Worm (Caenorhabditis elegans) whole organism, dauer: ENCODE data around the gene mif-1.

Experiments
- unc-62 ChIP-seq: sonication (generic microtip); optimal IDR thresholded peaks from 2 replicates; lab custom pipeline; 2017; ENCODE audit warnings: missing biosample characterization, missing genetic modification reagents, missing genetic modification characterization

Gene mif-1

ce11 chrIII:11829585-11830195 is 18.3 kb upstream of the mif-1 start:
- TF ChIP-seq unc-62, result no peak

DNA sequence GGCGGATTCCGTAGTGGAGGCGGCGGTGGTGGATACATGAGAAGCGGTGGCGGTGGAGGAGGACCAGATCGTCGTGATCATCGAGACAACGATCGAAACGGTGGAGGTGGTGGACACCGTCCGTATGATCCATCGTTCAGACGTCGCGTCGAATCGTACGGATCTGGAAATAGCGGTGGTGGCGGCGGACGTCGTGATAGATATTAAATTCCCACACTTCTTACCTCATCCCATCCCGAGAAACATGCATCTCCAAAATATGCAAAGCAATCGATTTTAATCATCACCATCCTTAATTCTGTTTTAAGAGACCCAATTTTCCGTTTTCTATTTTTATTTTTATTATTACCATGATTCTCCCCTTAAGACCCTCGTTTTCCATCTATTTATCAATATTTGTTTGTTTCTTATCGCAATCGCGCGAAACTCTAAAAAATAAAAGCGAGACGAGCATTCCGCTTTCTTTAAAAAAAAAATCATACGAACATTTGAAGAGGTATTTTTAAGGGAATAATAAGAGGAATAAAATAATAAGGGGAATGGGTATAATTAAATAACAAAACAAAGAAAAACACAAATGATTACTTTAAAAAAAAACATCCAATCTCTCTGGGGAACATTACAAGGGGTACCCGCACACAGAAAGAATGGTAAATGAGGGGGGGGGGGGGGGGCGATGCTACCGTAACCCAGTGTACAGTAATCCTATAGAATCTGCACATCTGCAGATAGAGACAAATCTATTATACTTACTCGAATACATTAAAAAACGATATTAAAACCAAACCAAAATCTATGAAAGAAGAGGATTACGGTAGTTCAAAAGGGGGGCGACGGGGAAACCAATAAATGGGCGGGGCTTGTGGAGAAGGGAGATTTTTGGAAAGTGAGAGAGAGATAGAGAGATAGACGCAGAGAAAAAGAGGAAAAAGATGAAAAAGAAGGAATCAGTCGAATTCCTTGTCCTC is 17.1 kb upstream of the mif-1 start:
- TF ChIP-seq unc-62, result no peak

DNA sequence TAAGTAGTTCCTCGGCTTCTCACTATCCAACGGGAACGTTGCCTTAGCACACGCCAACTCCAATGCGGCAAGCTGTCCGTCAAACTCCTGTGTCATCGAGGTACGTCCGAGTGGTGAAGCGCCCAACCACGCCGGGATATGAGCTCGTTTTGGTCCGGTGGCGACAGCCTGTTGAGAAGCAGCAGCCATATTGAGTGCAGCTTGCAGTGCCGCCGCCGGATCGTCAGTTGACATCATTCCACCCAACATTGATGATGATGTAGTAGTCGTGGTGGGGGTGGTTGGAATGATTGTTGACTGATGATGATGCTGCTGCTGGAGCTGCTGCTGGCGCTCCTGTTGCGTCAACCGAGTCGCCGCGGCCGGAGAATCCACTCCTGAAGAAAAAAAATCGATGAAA is 14.5 kb upstream of the mif-1 start:
- TF ChIP-seq unc-62, result no peak

- no peak for TF ChIP-seq unc-62
Observed at ce11 chrIII:11834168-11834567, 13.8 kb upstream of the mif-1 start.

ce11 chrIII:11834783-11835182 is 13.2 kb upstream of the mif-1 start:
- TF ChIP-seq unc-62, result no peak

- no peak for TF ChIP-seq unc-62
Observed at ce11 chrIII:11836054-11836453, 11.9 kb upstream of the mif-1 start.

- no peak for TF ChIP-seq unc-62
Observed at ce11 chrIII:11836734-11837133, 11.2 kb upstream of the mif-1 start.

DNA sequence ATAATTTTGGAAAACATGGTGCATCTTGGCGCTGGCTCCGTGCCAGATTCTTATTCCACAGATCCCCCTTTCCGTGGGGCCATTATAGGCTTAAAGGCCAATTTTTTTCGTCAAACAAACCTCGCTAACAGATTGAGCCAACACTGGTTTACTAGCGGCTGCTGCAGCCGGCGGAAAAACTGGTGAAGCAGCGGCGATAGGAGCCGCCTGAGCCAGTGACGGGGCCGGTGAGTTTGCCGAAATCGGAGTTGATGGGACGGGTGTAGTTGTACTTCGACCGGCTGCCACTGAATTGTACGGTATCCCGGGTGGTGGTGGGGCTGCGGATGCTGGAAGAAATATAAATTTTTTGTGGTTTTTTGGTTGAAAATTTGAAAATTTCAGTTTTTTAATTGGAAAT is 6.2 kb upstream of the mif-1 start:
- TF ChIP-seq unc-62, result no peak

DNA sequence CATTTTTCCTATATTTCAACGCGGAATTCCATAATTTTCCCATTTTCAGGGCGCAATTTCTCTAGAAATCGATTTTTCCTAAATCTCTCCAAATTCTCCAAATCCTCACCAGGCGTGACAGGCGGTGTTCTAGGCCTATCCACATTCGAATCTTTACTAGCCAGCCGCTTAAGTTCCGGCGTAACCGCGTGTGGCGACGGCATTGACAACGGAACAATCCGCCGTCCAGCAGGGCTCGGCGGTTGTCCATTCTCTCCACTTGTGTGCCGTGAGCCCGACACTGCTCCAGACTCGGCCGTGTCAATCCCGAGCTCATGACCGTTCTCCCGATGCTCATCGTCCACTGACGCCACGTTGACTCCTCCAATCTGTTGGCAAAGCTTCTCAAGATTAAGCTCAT is 4.9 kb upstream of the mif-1 start:
- TF ChIP-seq unc-62, result no peak

DNA sequence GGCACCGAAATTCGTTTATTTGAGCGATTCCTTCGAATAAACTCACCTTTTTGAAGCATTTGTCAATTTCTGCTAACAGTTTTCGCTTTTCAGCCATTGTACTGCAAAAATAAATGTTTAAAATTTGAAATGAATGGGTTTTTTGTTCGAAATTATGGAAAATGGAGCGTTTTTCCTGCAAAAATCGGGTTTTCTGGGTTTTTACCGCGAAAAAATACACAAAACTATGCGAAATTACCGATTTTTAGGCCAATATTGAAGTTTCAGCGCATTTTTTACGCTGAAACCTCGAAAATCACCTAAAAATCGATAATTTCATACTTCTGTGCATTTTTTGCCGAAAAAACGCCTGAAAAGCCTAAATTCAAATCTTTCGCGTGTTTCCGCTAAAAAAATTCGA is 1.6 kb upstream of the mif-1 start, which contains the start of gene ntl-3:
ntl-3 (minus strand) TSS at position 101 of the 400 bp plus-strand sequence.
- TF ChIP-seq unc-62, result no peak

- TF ChIP-seq unc-62, result no peak
Observed at ce11 chrIII:11847014-11847413, 938 bp upstream of the mif-1 start.

- no peak for TF ChIP-seq unc-62
Observed at ce11 chrIII:11848317-11848716, 365 bp downstream of the mif-1 start.

- TF ChIP-seq unc-62, result no peak
Observed at ce11 chrIII:11849590-11849989, 1.6 kb downstream of the mif-1 start.

DNA sequence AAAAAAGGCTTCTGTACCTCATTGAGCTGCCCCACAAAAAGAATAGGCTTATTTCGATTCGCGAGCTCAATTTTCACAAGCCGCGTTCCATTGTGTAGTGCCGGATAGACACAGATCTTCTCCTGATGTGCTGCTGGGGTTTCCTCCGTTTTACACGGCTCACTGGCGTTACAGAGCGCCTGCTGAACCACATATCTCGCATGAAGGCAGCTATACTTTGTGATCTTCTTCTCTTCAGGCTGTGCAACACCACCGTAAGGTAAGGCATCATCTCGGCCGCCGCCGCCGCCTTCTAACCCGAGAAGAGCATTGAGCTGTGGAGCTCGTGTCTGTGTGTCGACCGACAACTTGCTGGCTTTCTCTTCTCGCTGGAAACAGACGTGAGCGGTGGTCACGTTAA is 5.6 kb downstream of the mif-1 start:
- TF ChIP-seq unc-62, result no peak

DNA sequence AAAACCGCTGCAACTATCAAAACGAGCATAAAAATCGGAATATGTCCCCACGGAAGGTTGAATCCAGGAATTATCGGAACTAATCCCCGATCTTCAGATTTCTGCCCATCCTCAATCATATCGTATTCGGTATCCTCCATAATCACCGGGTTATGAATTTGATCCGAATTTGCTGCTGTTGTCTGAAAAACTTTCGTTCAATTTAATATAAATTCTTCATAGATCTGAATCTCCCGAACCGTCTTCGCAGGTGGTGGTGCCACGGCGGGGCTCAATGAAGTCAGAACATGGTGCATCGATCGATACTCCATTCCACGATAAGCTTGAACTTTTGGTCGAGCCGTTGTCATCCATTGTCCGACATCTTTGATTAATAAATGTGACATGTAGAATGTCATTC is 8.9 kb downstream of the mif-1 start:
- TF ChIP-seq unc-62, result no peak

DNA sequence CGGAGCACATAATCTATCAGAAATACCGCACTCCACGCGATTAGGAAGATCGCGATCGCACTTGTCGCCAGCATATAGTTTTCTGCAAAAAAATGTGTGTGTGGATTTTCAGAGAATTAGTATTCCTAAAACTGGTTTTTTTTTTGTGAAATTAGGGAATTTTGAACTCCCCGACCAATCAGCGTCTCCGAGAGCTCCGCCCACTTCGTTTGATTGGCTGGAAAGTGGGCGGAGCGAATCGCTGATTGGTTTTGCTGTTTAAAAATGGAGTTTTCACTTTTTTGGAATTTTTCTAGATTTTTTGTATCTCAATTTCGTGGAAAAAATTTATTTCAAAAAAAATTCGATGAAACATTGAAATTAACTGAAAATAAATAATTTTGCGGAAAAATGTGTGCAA is 13.2 kb downstream of the mif-1 start:
- no peak for TF ChIP-seq unc-62

- no peak for TF ChIP-seq unc-62
Observed at ce11 chrIII:11862149-11862548, 14.2 kb downstream of the mif-1 start, which contains the start of gene Y56A3A.2. Y56A3A.2 (minus strand) TSS chrIII:11862249.

- no peak for TF ChIP-seq unc-62
Observed at ce11 chrIII:11866127-11866526, 18.2 kb downstream of the mif-1 start.
